Fruit fly (Drosophila melanogaster): Measurements from ENCODE around the gene GABA-B-R1.

dm6 chr2L:15067832-15068231 is 51.7 kb downstream of the GABA-B-R1 start:
- TF ChIP-seq topi (GFP tag; optimal IDR thresholded peaks at IDR 0.05) (no peak), CG7368 (GFP tag; optimal IDR thresholded peaks at IDR 0.05) (no peak), Sox102F (GFP tag; optimal IDR thresholded peaks at IDR 0.05) (no peak), Ets21C (GFP tag; optimal IDR thresholded peaks at IDR 0.05) (no peak), lz (GFP tag; optimal IDR thresholded peaks at IDR 0.05) (no peak), CG8632 (GFP tag; optimal IDR thresholded peaks at IDR 0.05) (no peak), Lpt (GFP tag; optimal IDR thresholded peaks at IDR 0.05) (no peak), CG11902 (GFP tag; optimal IDR thresholded peaks at IDR 0.05) (no peak), ss (GFP tag; optimal IDR thresholded peaks at IDR 0.05) (peak in 1 of 2 experiments; percentile 83)

All from whole organism, prepupa.